Fruit fly (Drosophila melanogaster): ENCODE measurements around the gene CG1529.

Gene CG1529

dm6 chrX:21042638-21043513 is 11.1 kb upstream of the CG1529 start (continued):
- TF ChIP-seq chinmo (GFP tag; IDR thresholded peaks at IDR 0.05; ENCODE audit: partially characterized antibody), result 0 out of 4 replicates have a peak, but pooled peaks have one; percentile 51
- peak; percentile 62 for TF ChIP-seq CG10431 (GFP tag; optimal IDR thresholded peaks at IDR 0.05)
- peak; percentile 91; the same call in 2 of the 3 replicates for TF ChIP-seq so (GFP tag; IDR thresholded peaks at IDR 0.05)
- peak; percentile 72; the same call in 3 of the 4 replicates for TF ChIP-seq Gug (GFP tag; IDR thresholded peaks at IDR 0.05)
- peak; percentile 1 for TF ChIP-seq CG3065 (GFP tag; optimal IDR thresholded peaks at IDR 0.05)
- TF ChIP-seq Scr (GFP tag; IDR thresholded peaks at IDR 0.05; ENCODE audit: partially characterized antibody), result no peak
- TF ChIP-seq unc-4 (GFP tag; IDR thresholded peaks at IDR 0.05; ENCODE audit: partially characterized antibody), result 0 out of 2 replicates have a peak, but pooled peaks have one; percentile 24
- TF ChIP-seq jigr1 (GFP tag; IDR thresholded peaks at IDR 0.05), result peak; percentile 57; the same call in 2 of the 3 replicates
- peak; percentile 97 for TF ChIP-seq vvl (GFP tag; IDR thresholded peaks at IDR 0.05)
- TF ChIP-seq en (GFP tag; optimal IDR thresholded peaks at IDR 0.05), result no peak
- TF ChIP-seq trem (tag; optimal IDR thresholded peaks at IDR 0.05), result peak; percentile 90
- no peak; the same call in 2 of the 3 replicates for TF ChIP-seq CG2199 (GFP tag; IDR thresholded peaks at IDR 0.05)
- TF ChIP-seq CG6765 (GFP tag; optimal IDR thresholded peaks at IDR 0.05), result peak; percentile 84
- peak; percentile 78 for TF ChIP-seq Spps (tag; optimal IDR thresholded peaks at IDR 0.05)
- peak; percentile 68 for TF ChIP-seq CG10321 (GFP tag; IDR thresholded peaks at IDR 0.05)
- TF ChIP-seq danr (GFP tag; IDR thresholded peaks at IDR 0.05), result peak; percentile 78
- TF ChIP-seq CG16863 (GFP tag; optimal IDR thresholded peaks at IDR 0.05), result no peak
- TF ChIP-seq CG12659 (GFP tag; optimal IDR thresholded peaks at IDR 0.05), result peak; percentile 89
- TF ChIP-seq CG9797 (GFP tag; optimal IDR thresholded peaks at IDR 0.05), result peak; percentile 3
- peak; percentile 21 for TF ChIP-seq mam (GFP tag; optimal IDR thresholded peaks at IDR 0.05)
- TF ChIP-seq lab (GFP tag; optimal IDR thresholded peaks at IDR 0.05), result peak; percentile 96
- no peak for TF ChIP-seq Opbp (GFP tag; IDR thresholded peaks at IDR 0.05; ENCODE audit: partially characterized antibody)
- no peak for TF ChIP-seq CG7963 (GFP tag; IDR thresholded peaks at IDR 0.05; ENCODE audit: partially characterized antibody)
- TF ChIP-seq HLH3B (GFP tag; IDR thresholded peaks at IDR 0.05), result peak; percentile 94
- TF ChIP-seq Eip74EF (GFP tag; optimal IDR thresholded peaks at IDR 0.05), result peak in 1 of 2 experiments; percentile 91
- TF ChIP-seq stc (GFP tag; IDR thresholded peaks at IDR 0.05), result peak; percentile 93
- no peak for TF ChIP-seq Dfd (GFP tag; optimal IDR thresholded peaks at IDR 0.05)
- no peak for TF ChIP-seq CG33213 (GFP tag; optimal IDR thresholded peaks at IDR 0.05)
- TF ChIP-seq CG11560 (tag; IDR thresholded peaks at IDR 0.05), result peak; percentile 67; the same call in 2 of the 3 replicates
- peak; percentile 84 for TF ChIP-seq lbe (GFP tag; optimal IDR thresholded peaks at IDR 0.05)
- TF ChIP-seq inv (GFP tag; IDR thresholded peaks at IDR 0.05; ENCODE audit: partially characterized antibody), result no peak
- peak; percentile 92 for TF ChIP-seq tgo (GFP tag; IDR thresholded peaks at IDR 0.05)
- peak; percentile 51 for TF ChIP-seq CG2116 (GFP tag; optimal IDR thresholded peaks at IDR 0.05)
- TF ChIP-seq ranshi (GFP tag; IDR thresholded peaks at IDR 0.05), result peak; percentile 89
- TF ChIP-seq CG1603 (tag; optimal IDR thresholded peaks at IDR 0.05), result peak; percentile 20
- TF ChIP-seq BEAF-32 (GFP tag; optimal IDR thresholded peaks at IDR 0.05), result no peak
- TF ChIP-seq hb (GFP tag; IDR thresholded peaks at IDR 0.05; ENCODE audit: partially characterized antibody), result no peak
- peak; percentile 88 for TF ChIP-seq ase (GFP tag; IDR thresholded peaks at IDR 0.05)
- TF ChIP-seq Fer2 (tag; optimal IDR thresholded peaks at IDR 0.05), result peak; percentile 78
- TF ChIP-seq Xbp1 (GFP tag; optimal IDR thresholded peaks at IDR 0.05), result peak; percentile 81
- TF ChIP-seq Dll (GFP tag; IDR thresholded peaks at IDR 0.05; ENCODE audit: partially characterized antibody), result no peak
- peak; percentile 93 for TF ChIP-seq Ptx1 (GFP tag; IDR thresholded peaks at IDR 0.05)
- no peak for TF ChIP-seq pb (GFP tag; optimal IDR thresholded peaks at IDR 0.05)
- peak; percentile 75 for TF ChIP-seq rib (GFP tag; IDR thresholded peaks at IDR 0.05)
- no peak for TF ChIP-seq Atf3 (GFP tag; optimal IDR thresholded peaks at IDR 0.05)
- peak; percentile 93 for TF ChIP-seq Rfx (GFP tag; IDR thresholded peaks at IDR 0.05)
- TF ChIP-seq CG12236 (GFP tag; optimal IDR thresholded peaks at IDR 0.05), result no peak
- no peak for TF ChIP-seq eve (GFP tag; optimal IDR thresholded peaks at IDR 0.05)

Measured in whole organism, embryonic.